Worm (Caenorhabditis elegans) whole organism, midembryonic: ENCODE measurements around the gene spp-11.

Source experiments
- T22C8.4 ChIP-seq: fragments of 200-800 bp; sonication (Bioruptor generic); IDR thresholded peaks from 2 replicates; pipeline ENCODE4 v1.3.6; 2022; ENCODE audit warnings: missing genetic modification characterization, missing compliant biosample characterization
- cog-1 ChIP-seq: sonication (generic microtip); optimal IDR thresholded peaks from 2 replicates; lab custom pipeline; 2016; ENCODE audit warnings: missing genetic modification characterization, missing compliant biosample characterization
- flt-1 ChIP-seq: fragments of 200-800 bp; sonication (Bioruptor generic); IDR thresholded peaks from 2 replicates; pipeline ENCODE4 v1.3.6; 2022; ENCODE audit warnings: missing genetic modification characterization, missing compliant biosample characterization
- klf-2 ChIP-seq: fragments of 200-800 bp; sonication (Bioruptor generic); conservative IDR thresholded peaks from 2 replicates; pipeline ENCODE4 v1.3.6; 2022; ENCODE audit warnings: missing genetic modification reagents, missing genetic modification characterization, missing compliant biosample characterization
- med-1 ChIP-seq: sonication (generic microtip); optimal IDR thresholded peaks from 2 replicates; lab custom pipeline; 2017; ENCODE audit warnings: missing genetic modification characterization, mild to moderate bottlenecking, missing compliant biosample characterization, antibody characterized with exemption, missing genetic modification reagents; ENCODE audit not compliant: insufficient read depth
- ref-1 ChIP-seq: fragments of 200-800 bp; sonication (Bioruptor generic); conservative IDR thresholded peaks from 2 replicates; pipeline ENCODE4 v1.3.6; 2022; ENCODE audit warnings: missing genetic modification reagents, missing genetic modification characterization, missing compliant biosample characterization
- tab-1 ChIP-seq: fragments of 200-800 bp; sonication (Bioruptor generic); IDR thresholded peaks from 2 replicates; pipeline ENCODE4 v1.3.6; 2022; ENCODE audit warnings: missing genetic modification characterization, missing compliant biosample characterization
- ztf-23 ChIP-seq: fragments of 200-800 bp; sonication (Bioruptor generic); IDR thresholded peaks from 2 replicates; pipeline ENCODE4 v1.3.6; 2022; ENCODE audit warnings: missing genetic modification reagents, missing genetic modification characterization, missing compliant biosample characterization
- ztf-29 ChIP-seq: fragments of 200-800 bp; sonication (Bioruptor generic); IDR thresholded peaks from 2 replicates; pipeline ENCODE4 v1.3.6; 2022; ENCODE audit warnings: missing genetic modification reagents, missing genetic modification characterization, missing compliant biosample characterization

Gene spp-11

DNA sequence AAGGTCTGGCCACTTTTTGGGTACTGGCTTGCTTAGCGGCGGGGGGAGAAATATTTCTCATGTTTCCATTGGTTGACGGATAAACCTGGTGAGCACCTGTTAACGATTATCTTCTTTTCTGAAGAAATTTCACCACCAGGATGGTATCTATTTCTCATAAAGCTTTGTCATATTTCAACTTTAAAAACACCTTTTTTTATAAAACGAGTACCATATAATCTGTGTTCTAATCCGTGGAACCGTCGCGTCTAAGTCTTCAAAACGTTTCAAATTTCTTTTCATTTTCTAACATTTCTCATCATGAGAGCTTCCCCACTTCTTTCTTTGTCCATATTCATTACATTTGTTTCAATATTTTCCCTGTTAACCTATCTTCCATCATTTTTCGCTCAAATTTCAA is 18.8 kb upstream of the spp-11 start, which contains the start of gene col-75:
TSS of gene col-75 (plus strand) at position 301 of the 400 bp plus-strand sequence.
- TF ChIP-seq med-1 (GFP tag; lab: Kevin White, UChicago): no peak
- no peak for TF ChIP-seq ztf-23 (GFP tag; lab: Robert Waterston, UW)
- no peak for TF ChIP-seq flt-1

DNA sequence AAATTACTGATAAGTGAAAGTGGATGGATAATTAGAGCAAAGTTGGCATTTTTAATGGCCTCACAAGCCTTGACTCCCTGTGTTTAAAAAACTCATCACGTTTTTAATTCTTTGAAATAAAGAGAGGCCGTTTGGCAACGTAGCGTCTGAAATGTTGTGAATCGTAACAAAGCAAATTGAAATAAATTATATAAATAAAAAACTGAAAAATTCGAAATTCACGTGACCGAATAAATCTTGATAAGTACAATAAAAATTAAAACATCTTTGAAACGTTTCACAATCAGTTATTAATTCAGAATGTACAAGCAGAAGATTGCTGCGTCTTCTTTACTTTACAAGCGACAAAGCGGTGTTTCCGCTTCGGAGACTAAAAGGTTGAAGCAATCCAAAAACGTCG is 15.6 kb upstream of the spp-11 start, which contains the start of gene K03H9.3:
TSS of gene K03H9.3 (plus strand) at position 301 of the 400 bp plus-strand sequence.
- TF ChIP-seq ztf-23 (GFP tag; lab: Robert Waterston, UW): no peak
- TF ChIP-seq T22C8.4: no peak
- TF ChIP-seq med-1 (GFP tag; lab: Kevin White, UChicago): no peak
- no peak for TF ChIP-seq ztf-29
- TF ChIP-seq cog-1 (tag; lab: Kevin White, UChicago): no peak
- no peak for TF ChIP-seq flt-1
- TF ChIP-seq ref-1 (GFP tag; lab: Robert Waterston, UW): no peak
- no peak for TF ChIP-seq klf-2 (GFP tag; lab: Robert Waterston, UW)

DNA sequence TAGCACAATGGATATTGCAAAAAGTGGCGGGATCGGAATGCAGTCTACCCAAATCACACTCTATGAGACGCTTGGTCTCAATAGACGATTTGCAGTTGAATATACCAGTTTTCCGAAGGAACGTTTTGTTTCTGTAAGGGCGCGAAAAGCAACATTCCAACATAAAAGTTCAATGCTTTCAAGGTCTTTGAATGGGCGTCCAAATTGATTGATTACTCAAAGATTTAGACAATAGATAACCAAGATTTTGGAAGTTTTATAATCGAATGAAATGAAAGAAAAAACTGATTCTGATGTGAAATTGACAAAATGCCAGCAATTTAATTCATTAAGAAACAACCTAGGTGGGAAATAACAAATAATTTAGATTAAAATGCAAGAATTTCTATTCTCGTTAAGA is 12.0 kb upstream of the spp-11 start:
- TF ChIP-seq tab-1 (GFP tag; lab: Robert Waterston, UW) (no peak), flt-1 (no peak), klf-2 (GFP tag; lab: Robert Waterston, UW) (no peak), T22C8.4 (no peak), cog-1 (tag; lab: Kevin White, UChicago) (no peak), ztf-29 (no peak), ref-1 (GFP tag; lab: Robert Waterston, UW) (no peak)

DNA sequence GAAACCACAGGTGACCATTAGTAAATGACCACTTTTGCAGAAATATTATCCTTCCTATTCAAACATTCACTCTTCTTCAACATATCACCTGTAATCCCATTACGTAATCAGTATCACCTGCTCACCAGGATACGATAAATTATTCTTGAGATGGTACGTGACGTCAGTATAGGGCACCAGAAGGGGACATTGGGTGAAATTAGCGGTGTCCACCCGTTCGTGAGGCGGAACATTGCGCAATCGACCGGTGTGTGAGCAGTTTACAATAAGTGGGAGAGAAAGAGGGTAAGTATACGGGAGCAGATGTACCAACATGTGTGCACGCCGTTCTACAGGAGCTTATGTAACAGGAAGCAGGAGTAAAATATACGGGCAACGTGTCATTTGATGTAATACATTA is 10.8 kb upstream of the spp-11 start:
- TF ChIP-seq tab-1 (GFP tag; lab: Robert Waterston, UW) (no peak), med-1 (GFP tag; lab: Kevin White, UChicago) (no peak), klf-2 (GFP tag; lab: Robert Waterston, UW) (no peak), flt-1 (no peak), ztf-23 (GFP tag; lab: Robert Waterston, UW) (no peak), cog-1 (tag; lab: Kevin White, UChicago) (no peak), ref-1 (GFP tag; lab: Robert Waterston, UW) (no peak), ztf-29 (no peak), T22C8.4 (no peak)

DNA sequence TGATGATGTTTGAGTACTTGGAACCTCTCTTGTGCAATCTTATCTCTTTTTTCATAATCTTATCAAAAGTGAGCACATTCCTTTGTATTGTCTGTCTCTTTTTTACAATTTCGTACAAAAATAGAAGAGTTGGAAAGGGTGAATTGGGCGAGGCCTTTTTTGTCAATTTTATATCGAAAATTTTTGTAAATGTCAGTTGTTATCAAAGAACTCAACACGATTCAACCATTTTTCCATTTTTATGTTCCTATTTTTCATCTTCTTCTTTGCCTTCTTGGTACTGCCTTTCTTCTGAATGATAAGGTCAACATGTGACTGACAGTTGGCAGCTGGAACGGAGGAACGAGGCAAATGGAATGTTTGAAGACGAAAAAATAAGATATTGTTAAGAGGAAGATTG is 6.6 kb upstream of the spp-11 start:
- TF ChIP-seq med-1 (GFP tag; lab: Kevin White, UChicago) (no peak), ztf-23 (GFP tag; lab: Robert Waterston, UW) (no peak), tab-1 (GFP tag; lab: Robert Waterston, UW) (no peak), cog-1 (tag; lab: Kevin White, UChicago) (no peak), ztf-29 (no peak), T22C8.4 (no peak), flt-1 (no peak), klf-2 (GFP tag; lab: Robert Waterston, UW) (no peak), ref-1 (GFP tag; lab: Robert Waterston, UW) (no peak)

DNA sequence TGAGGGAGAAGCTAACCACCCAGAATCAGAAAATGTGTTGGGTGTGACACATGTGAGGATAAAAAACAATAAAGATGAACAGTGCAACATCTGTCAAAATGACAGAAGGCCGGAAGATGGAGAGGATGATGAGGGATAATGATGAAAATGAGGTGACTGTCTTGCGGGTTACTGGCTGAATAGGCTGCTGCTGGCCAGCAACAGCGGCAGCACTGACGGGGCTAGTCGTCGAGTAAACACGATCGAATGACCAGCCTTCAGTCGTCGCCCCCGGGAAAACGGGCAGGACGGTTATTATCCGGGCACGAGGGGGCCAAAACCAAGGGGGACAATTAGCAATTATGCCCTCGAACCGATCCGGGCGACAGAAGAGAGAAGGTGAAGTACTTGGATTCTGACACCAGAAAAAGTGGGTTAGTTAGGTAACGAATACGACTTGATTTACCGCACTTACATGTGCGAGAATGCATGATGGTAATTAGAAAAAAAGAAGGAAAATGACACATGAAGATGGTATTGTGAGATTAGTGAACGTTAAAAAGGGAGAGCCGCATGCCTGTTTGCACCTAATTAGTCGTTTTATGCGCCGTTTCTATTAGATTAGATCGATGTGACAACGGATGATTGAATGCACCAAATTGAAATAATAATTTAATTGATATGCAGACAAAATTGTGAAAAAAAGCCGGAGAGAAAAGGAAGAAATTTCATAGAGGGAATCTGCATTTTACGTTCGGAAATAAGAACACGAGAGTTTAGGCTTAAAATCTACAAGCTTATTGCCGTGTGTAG is 4.7 kb upstream of the spp-11 start:
- TF ChIP-seq ztf-23 (GFP tag; lab: Robert Waterston, UW) (no peak), med-1 (GFP tag; lab: Kevin White, UChicago) (no peak), flt-1 (0 out of 2 replicates have a peak, but pooled peaks have one; percentile 49), tab-1 (GFP tag; lab: Robert Waterston, UW) (0 out of 2 replicates have a peak, but pooled peaks have one; percentile 53), klf-2 (GFP tag; lab: Robert Waterston, UW) (no peak), ref-1 (GFP tag; lab: Robert Waterston, UW) (no peak)

DNA sequence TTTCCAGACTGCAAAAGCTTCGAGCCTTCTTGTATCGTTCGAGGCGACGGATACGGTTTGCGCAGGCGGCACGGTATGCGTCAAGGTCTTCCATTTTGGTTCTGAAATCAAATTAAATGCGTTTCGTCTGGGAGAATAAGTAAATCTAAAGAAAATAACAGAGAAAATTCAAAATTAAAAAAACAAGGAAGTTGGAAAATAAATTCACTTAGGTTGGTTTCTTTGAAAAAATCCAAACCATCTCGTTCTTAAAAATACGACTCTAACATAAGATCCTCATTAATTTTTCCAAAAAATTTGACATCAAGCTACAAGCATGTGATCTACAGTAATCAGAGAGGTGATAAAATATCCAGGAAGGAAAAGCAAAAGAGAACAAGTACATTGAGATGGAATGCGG is 3.0 kb upstream of the spp-11 start, which contains the start of gene T25D10.4:
TSS of gene T25D10.4 (minus strand) at position 101 of the 400 bp plus-strand sequence.
- TF ChIP-seq klf-2 (GFP tag; lab: Robert Waterston, UW): no peak
- TF ChIP-seq ztf-29: no peak
- no peak for TF ChIP-seq flt-1
- no peak for TF ChIP-seq med-1 (GFP tag; lab: Kevin White, UChicago)
- no peak for TF ChIP-seq T22C8.4
- TF ChIP-seq tab-1 (GFP tag; lab: Robert Waterston, UW): no peak
- TF ChIP-seq ref-1 (GFP tag; lab: Robert Waterston, UW): no peak
- no peak for TF ChIP-seq ztf-23 (GFP tag; lab: Robert Waterston, UW)
- no peak for TF ChIP-seq cog-1 (tag; lab: Kevin White, UChicago)

DNA sequence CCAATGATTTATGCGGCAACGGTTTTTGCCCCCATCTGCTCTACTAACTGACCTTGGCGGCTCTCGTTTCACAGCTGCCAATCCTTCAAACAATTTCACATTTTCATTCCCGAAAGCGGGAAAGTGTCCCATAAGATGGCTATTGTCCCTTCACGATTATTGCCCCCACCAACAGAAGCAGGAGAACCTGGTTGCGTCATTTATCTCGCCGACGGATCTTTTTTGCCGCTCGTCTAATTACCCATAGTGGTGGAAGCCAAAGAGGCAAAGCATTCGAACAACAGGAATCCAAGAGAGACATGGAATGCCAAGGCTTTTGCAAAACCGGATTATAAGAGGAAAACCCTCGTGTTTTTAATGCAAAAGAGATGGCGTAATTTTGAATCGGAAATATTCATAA is 1.9 kb upstream of the spp-11 start:
- 0 out of 2 replicates have a peak, but pooled peaks have one; percentile 47 for TF ChIP-seq ztf-29
- no peak for TF ChIP-seq flt-1
- peak; percentile 33; the same call in 1 of the 2 replicates for TF ChIP-seq ztf-23 (GFP tag; lab: Robert Waterston, UW)

DNA sequence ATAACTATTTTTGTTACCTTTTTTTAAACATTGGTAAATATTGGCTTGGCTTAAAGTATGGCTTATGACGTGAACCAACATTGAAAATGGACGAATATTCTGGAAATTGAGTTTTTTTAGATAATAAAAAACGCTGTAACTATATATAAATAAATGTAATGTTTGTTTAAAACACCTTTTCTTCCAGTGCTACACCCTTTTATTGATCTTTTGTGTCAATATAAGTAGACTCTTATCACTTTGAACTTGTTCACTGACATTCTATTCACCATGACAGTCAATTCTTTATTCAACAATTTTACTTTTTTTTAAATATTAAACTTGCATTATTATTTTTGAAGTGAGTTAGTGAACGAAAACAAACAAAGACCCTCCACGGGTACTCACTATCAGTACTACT is 3.9 kb downstream of the spp-11 start, which contains the start of gene T25D10.1:
TSS of gene T25D10.1 (plus strand) at position 169 of the 400 bp plus-strand sequence.
- TF ChIP-seq klf-2 (GFP tag; lab: Robert Waterston, UW) (no peak), flt-1 (no peak), ztf-29 (no peak), ztf-23 (GFP tag; lab: Robert Waterston, UW) (no peak), tab-1 (GFP tag; lab: Robert Waterston, UW) (no peak), cog-1 (tag; lab: Kevin White, UChicago) (no peak), med-1 (GFP tag; lab: Kevin White, UChicago) (no peak), T22C8.4 (no peak), ref-1 (GFP tag; lab: Robert Waterston, UW) (no peak)

DNA sequence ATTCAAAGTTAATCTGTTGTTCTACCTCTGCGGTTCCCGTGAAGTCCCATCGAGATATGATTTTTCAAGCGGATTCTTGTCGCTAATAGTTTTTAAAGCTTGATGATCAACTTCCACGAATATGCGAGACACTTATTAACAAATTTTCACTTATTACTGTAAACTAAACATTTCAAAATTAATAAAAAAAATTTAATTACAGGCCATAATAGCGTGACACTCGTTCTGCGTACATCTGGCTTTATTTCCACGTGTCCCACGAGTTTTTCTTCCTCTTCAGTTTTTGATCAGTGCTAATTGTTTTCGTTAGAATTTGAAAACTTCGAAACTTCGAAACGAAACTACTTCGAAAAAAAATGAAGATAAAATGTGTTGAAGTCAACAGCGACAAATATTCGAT is 5.5 kb downstream of the spp-11 start, which contains the start of gene btb-2:
TSS of gene btb-2 (plus strand) at position 301 of the 400 bp plus-strand sequence.
- TF ChIP-seq ztf-29 (no peak), cog-1 (tag; lab: Kevin White, UChicago) (no peak), ztf-23 (GFP tag; lab: Robert Waterston, UW) (no peak), ref-1 (GFP tag; lab: Robert Waterston, UW) (no peak), flt-1 (no peak), tab-1 (GFP tag; lab: Robert Waterston, UW) (no peak), T22C8.4 (no peak), klf-2 (GFP tag; lab: Robert Waterston, UW) (no peak), med-1 (GFP tag; lab: Kevin White, UChicago) (no peak)
